Worm (Caenorhabditis elegans): Measurements from ENCODE around the gene ZK455.5.

The ZK455.5 gene

ce11 chrX:11326827-11327226, at the start of gene ZK455.5:
TSS of gene ZK455.5 (minus strand) at chrX:11326927.
- no peak for TF ChIP-seq ceh-34 (tag; optimal IDR thresholded peaks at IDR 0.05)
- no peak for TF ChIP-seq C38D4.7 (GFP tag; optimal IDR thresholded peaks at IDR 0.05)
- no peak for TF ChIP-seq npax-4 (tag; optimal IDR thresholded peaks at IDR 0.05)
- no peak for TF ChIP-seq F13H6.1 (tag; optimal IDR thresholded peaks at IDR 0.05)

DNA sequence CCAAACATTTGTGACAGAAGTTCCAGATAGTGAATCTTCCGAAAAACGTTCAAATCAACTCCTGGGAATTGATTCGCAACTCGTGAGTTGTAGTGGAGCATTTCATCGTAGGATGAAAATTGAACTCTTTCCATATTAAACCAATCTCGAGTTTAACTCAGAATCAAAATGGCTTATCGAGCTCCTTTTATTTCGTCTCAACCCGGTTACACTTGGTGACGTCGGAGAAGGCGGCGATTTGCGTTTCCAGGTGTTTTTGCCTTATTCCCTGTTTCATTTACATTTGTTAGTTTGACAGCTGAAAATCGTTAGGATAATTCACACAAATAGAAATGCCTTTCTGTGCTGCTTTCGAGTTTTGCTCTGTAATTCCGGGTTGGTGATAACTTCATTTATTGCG, 48.8 kb upstream of the ZK455.5 start, which contains the start of gene F42E11.3:
Gene F42E11.3 (minus strand): TSS at position 101 of the 400 bp plus-strand sequence.
- TF ChIP-seq ceh-30 (tag; optimal IDR thresholded peaks at IDR 0.05) (no peak), ahr-1 (tag; optimal IDR thresholded peaks at IDR 0.05) (no peak), ceh-2 (tag; optimal IDR thresholded peaks at IDR 0.05) (no peak), dmd-4 (tag; optimal IDR thresholded peaks at IDR 0.05; ENCODE audit: borderline replicate concordance) (no peak), syd-9 (tag; optimal IDR thresholded peaks at IDR 0.05) (no peak), pqm-1 (tag; optimal IDR thresholded peaks at IDR 0.05) (no peak), ama-1 (optimal IDR thresholded peaks at IDR 0.05) (peak; percentile 31), odd-2 (tag; optimal IDR thresholded peaks at IDR 0.05) (no peak)

DNA sequence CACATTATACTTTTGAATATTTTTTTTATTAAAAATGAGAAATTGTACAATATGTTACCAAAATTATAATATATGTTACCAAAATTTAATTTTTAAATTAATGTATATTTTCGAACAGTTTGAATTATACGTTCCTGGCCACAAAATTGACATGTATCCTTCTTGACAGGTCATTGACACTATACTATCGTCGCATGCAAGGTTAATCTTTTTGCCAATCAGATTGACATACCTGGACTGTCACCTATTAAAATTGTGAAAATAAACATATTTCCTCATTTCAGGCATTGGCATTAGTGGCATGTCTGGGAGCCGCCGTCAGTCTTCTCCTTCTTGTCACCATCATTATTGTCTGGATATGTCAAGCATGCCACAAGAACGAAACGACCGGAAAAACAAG, 43.4 kb upstream of the ZK455.5 start:
- TF ChIP-seq ztf-16 (tag; optimal IDR thresholded peaks at IDR 0.05): no peak
- TF ChIP-seq gmeb-2 (tag; optimal IDR thresholded peaks at IDR 0.05): no peak

ce11 chrX:11368845-11369244, 42.1 kb upstream of the ZK455.5 start:
- TF ChIP-seq elt-2 (tag; optimal IDR thresholded peaks at IDR 0.05): no peak
- no peak for TF ChIP-seq ceh-14 (tag; optimal IDR thresholded peaks at IDR 0.05)
- TF ChIP-seq nfya-1 (tag; optimal IDR thresholded peaks at IDR 0.05): no peak
- TF ChIP-seq madf-2 (tag; optimal IDR thresholded peaks at IDR 0.05): no peak
- peak; percentile 29 for TF ChIP-seq tbx-2 (tag; optimal IDR thresholded peaks at IDR 0.05)
- peak; percentile 54 for TF ChIP-seq unc-42 (tag; optimal IDR thresholded peaks at IDR 0.05)
- TF ChIP-seq dve-1 (tag; optimal IDR thresholded peaks at IDR 0.05): no peak
- no peak for TF ChIP-seq ama-1 (optimal IDR thresholded peaks at IDR 0.05)
- TF ChIP-seq pqm-1 (tag; optimal IDR thresholded peaks at IDR 0.05): no peak
- TF ChIP-seq unc-3 (GFP tag; conservative IDR thresholded peaks at IDR 0.05): no peak
- no peak for TF ChIP-seq unc-3 (tag; optimal IDR thresholded peaks at IDR 0.05)
- TF ChIP-seq pat-9 (tag; optimal IDR thresholded peaks at IDR 0.05): no peak
- peak; percentile 54 for TF ChIP-seq unc-55 (GFP tag; optimal IDR thresholded peaks at IDR 0.05)
- TF ChIP-seq K02D7.2 (tag; optimal IDR thresholded peaks at IDR 0.05): no peak
- TF ChIP-seq hlh-6 (tag; optimal IDR thresholded peaks at IDR 0.05): no peak
- no peak for TF ChIP-seq fkh-10 (GFP tag; optimal IDR thresholded peaks at IDR 0.05)

DNA sequence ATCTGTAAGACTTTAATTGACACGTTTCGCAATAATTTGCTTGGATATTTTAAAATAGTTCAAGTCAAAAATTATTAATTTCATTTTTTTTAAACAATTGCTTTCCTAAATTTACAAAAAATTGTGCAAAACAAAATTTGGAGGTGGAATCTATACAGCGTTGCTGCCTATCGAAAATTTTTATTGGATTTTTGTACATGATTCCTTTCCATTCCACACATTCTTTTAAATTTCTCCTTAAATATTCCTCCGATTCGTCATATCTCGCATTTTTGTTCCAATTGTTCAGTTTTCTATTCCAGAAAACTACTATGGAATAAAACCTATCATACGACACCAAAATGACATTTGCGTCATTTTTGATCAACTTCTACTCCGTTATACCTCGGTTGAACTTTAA, 41.7 kb upstream of the ZK455.5 start, which contains the start of gene ttyh-1:
Gene ttyh-1 (plus strand): TSS at position 301 of the 400 bp plus-strand sequence.
- TF ChIP-seq gmeb-2 (tag; optimal IDR thresholded peaks at IDR 0.05): no peak
- TF ChIP-seq ref-2 (tag; optimal IDR thresholded peaks at IDR 0.05): no peak
- TF ChIP-seq zip-5 (tag; optimal IDR thresholded peaks at IDR 0.05): no peak
- TF ChIP-seq pat-9 (tag; optimal IDR thresholded peaks at IDR 0.05): no peak
- no peak for TF ChIP-seq che-1 (tag; optimal IDR thresholded peaks at IDR 0.05)
- TF ChIP-seq npax-4 (tag; optimal IDR thresholded peaks at IDR 0.05): no peak
- no peak for TF ChIP-seq nfya-1 (tag; optimal IDR thresholded peaks at IDR 0.05)
- TF ChIP-seq nhr-232 (tag; optimal IDR thresholded peaks at IDR 0.05): no peak
- no peak for TF ChIP-seq sox-2 (GFP tag; IDR thresholded peaks at IDR 0.05)
- no peak for TF ChIP-seq Y22D7AL.16 (tag; optimal IDR thresholded peaks at IDR 0.05)
- TF ChIP-seq ceh-34 (tag; optimal IDR thresholded peaks at IDR 0.05): no peak
- TF ChIP-seq lim-6 (tag; optimal IDR thresholded peaks at IDR 0.05): no peak
- no peak for TF ChIP-seq pros-1 (tag; optimal IDR thresholded peaks at IDR 0.05)
- no peak for TF ChIP-seq ceh-18 (tag; optimal IDR thresholded peaks at IDR 0.05)
- no peak for TF ChIP-seq ztf-16 (tag; optimal IDR thresholded peaks at IDR 0.05)

All from whole organism, late embryonic.